Worm (Caenorhabditis elegans) whole organism, midembryonic: ENCODE measurements around the gene K12H4.5.

Experiments
- T22C8.4 ChIP-seq: fragments of 200-800 bp; sonication (Bioruptor generic); IDR thresholded peaks from 2 replicates; pipeline ENCODE4 v1.3.6; 2022; ENCODE audit warnings: missing genetic modification characterization, missing compliant biosample characterization
- cog-1 ChIP-seq: sonication (generic microtip); optimal IDR thresholded peaks from 2 replicates; lab custom pipeline; 2016; ENCODE audit warnings: missing genetic modification characterization, missing compliant biosample characterization
- flt-1 ChIP-seq: fragments of 200-800 bp; sonication (Bioruptor generic); IDR thresholded peaks from 2 replicates; pipeline ENCODE4 v1.3.6; 2022; ENCODE audit warnings: missing genetic modification characterization, missing compliant biosample characterization
- klf-2 ChIP-seq: fragments of 200-800 bp; sonication (Bioruptor generic); conservative IDR thresholded peaks from 2 replicates; pipeline ENCODE4 v1.3.6; 2022; ENCODE audit warnings: missing genetic modification reagents, missing genetic modification characterization, missing compliant biosample characterization
- med-1 ChIP-seq: sonication (generic microtip); optimal IDR thresholded peaks from 2 replicates; lab custom pipeline; 2017; ENCODE audit warnings: missing genetic modification characterization, mild to moderate bottlenecking, missing compliant biosample characterization, antibody characterized with exemption, missing genetic modification reagents; ENCODE audit not compliant: insufficient read depth
- ref-1 ChIP-seq: fragments of 200-800 bp; sonication (Bioruptor generic); conservative IDR thresholded peaks from 2 replicates; pipeline ENCODE4 v1.3.6; 2022; ENCODE audit warnings: missing genetic modification reagents, missing genetic modification characterization, missing compliant biosample characterization
- tab-1 ChIP-seq: fragments of 200-800 bp; sonication (Bioruptor generic); IDR thresholded peaks from 2 replicates; pipeline ENCODE4 v1.3.6; 2022; ENCODE audit warnings: missing genetic modification characterization, missing compliant biosample characterization
- ztf-23 ChIP-seq: fragments of 200-800 bp; sonication (Bioruptor generic); IDR thresholded peaks from 2 replicates; pipeline ENCODE4 v1.3.6; 2022; ENCODE audit warnings: missing genetic modification reagents, missing genetic modification characterization, missing compliant biosample characterization
- ztf-29 ChIP-seq: fragments of 200-800 bp; sonication (Bioruptor generic); IDR thresholded peaks from 2 replicates; pipeline ENCODE4 v1.3.6; 2022; ENCODE audit warnings: missing genetic modification reagents, missing genetic modification characterization, missing compliant biosample characterization

K12H4.5 gene

DNA sequence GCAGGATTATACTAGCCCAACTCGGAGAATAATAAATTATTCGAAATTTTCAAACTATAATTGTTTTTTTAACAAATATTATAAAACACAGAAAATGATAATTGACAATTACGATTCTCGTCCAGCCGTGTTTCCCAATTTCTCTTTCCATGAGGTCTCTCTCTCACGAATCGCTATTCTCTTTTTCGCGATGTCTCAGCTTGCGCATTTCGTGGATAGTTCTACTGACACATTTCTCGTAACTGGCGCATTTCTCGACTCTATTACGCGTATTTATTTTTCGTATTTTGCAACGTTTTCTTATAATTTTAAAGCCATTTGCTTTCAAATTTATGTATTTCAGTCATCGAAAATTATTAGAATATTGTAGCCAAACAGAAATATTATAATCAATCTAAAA, 503 bp upstream of the K12H4.5 start:
- peak; percentile 73 for TF ChIP-seq med-1 (GFP tag; lab: Kevin White, UChicago)
- TF ChIP-seq ztf-29 = peak; percentile 99
- peak; percentile 100 for TF ChIP-seq ref-1 (GFP tag; lab: Robert Waterston, UW)
- TF ChIP-seq flt-1 (GFP tag; lab: Robert Waterston, UW) = peak; percentile 100
- TF ChIP-seq ztf-23 (GFP tag; lab: Robert Waterston, UW) = peak; percentile 99
- TF ChIP-seq tab-1 (GFP tag; lab: Robert Waterston, UW) = peak; percentile 99
- peak; percentile 100 for TF ChIP-seq cog-1 (tag; lab: Kevin White, UChicago)
- TF ChIP-seq T22C8.4 (GFP tag; lab: Robert Waterston, UW) = peak; percentile 99
- TF ChIP-seq klf-2 (GFP tag; lab: Robert Waterston, UW) = peak; percentile 100

DNA sequence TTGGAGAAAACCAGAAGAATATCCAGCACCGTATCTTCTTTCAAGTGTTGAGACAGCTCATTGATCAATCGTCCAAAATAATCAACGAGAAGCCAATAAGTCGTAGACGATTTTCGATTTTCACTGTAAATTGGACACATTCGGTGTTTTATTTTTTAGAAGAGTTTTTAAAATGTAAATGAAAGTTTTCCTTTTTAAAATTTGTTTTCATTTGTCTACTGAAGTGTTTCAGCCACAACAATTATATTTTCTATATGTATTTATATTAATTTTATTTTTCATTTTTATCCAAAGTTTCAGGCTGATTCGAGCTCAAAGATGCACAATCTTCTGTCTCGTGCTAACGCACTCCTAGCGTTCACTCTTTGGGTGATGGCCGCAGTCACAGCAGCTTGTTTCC, 430 bp downstream of the K12H4.5 start, which contains the start of gene spcs-3:
Gene spcs-3, plus strand, starts transcription at position 301 of the 400 bp plus-strand sequence.
- TF ChIP-seq med-1 (GFP tag; lab: Kevin White, UChicago) (no peak), T22C8.4 (GFP tag; lab: Robert Waterston, UW) (no peak), tab-1 (GFP tag; lab: Robert Waterston, UW) (no peak), ref-1 (GFP tag; lab: Robert Waterston, UW) (no peak), cog-1 (tag; lab: Kevin White, UChicago) (no peak), ztf-29 (no peak), klf-2 (GFP tag; lab: Robert Waterston, UW) (no peak), flt-1 (GFP tag; lab: Robert Waterston, UW) (no peak), ztf-23 (GFP tag; lab: Robert Waterston, UW) (no peak)

DNA sequence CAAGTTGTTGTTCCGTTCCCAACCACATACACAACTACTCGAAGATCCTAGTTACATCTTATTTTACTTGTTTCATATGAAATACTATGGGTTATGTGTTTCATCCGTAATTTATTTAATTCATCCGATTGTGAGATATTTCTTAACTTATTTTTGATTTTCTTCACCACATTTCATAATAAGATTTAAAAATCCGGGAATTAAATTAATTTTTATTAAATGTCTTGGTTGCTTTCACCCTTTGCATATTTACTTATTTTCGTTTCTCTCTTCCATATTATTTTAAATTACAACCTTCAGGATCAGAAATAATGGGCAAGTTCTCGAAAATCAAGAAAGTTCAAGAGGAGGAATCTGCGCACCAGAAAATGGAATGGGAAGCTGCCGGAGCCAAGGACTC, 1.4 kb downstream of the K12H4.5 start, which contains the start of gene K12H4.3:
Gene K12H4.3, plus strand, starts transcription at position 301 of the 400 bp plus-strand sequence.
- no peak for TF ChIP-seq tab-1 (GFP tag; lab: Robert Waterston, UW)
- no peak for TF ChIP-seq flt-1 (GFP tag; lab: Robert Waterston, UW)
- TF ChIP-seq klf-2 (GFP tag; lab: Robert Waterston, UW) = no peak
- TF ChIP-seq ztf-23 (GFP tag; lab: Robert Waterston, UW) = no peak
- no peak for TF ChIP-seq ztf-29
- no peak for TF ChIP-seq T22C8.4 (GFP tag; lab: Robert Waterston, UW)
- no peak for TF ChIP-seq med-1 (GFP tag; lab: Kevin White, UChicago)
- TF ChIP-seq ref-1 (GFP tag; lab: Robert Waterston, UW) = no peak
- no peak for TF ChIP-seq cog-1 (tag; lab: Kevin White, UChicago)

DNA sequence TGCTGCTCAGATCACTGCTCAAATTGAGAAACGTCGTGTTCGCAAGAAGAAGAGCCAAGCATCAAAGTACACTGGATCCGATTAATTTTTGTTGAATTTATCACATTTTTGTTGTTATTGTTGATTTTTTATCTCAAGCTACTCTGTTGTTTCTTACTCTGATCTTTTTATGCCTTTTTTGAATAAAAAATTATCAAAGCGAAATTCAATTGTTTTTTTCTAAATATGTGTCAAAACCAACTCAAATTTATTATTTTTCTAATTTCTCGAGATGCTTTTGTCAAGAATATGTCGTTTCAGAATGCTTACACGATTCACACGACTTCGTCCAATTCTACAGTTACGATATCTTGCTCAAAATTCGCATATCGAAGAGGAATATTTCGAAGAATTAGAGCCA, 3.1 kb downstream of the K12H4.5 start, which contains the start of gene K12H4.2:
Gene K12H4.2, plus strand, starts transcription at position 301 of the 400 bp plus-strand sequence.
- TF ChIP-seq klf-2 (GFP tag; lab: Robert Waterston, UW) = no peak
- TF ChIP-seq tab-1 (GFP tag; lab: Robert Waterston, UW) = no peak
- no peak for TF ChIP-seq ztf-29
- TF ChIP-seq med-1 (GFP tag; lab: Kevin White, UChicago) = no peak
- no peak for TF ChIP-seq T22C8.4 (GFP tag; lab: Robert Waterston, UW)
- no peak for TF ChIP-seq ref-1 (GFP tag; lab: Robert Waterston, UW)
- TF ChIP-seq flt-1 (GFP tag; lab: Robert Waterston, UW) = no peak
- TF ChIP-seq ztf-23 (GFP tag; lab: Robert Waterston, UW) = no peak
- no peak for TF ChIP-seq cog-1 (tag; lab: Kevin White, UChicago)

DNA sequence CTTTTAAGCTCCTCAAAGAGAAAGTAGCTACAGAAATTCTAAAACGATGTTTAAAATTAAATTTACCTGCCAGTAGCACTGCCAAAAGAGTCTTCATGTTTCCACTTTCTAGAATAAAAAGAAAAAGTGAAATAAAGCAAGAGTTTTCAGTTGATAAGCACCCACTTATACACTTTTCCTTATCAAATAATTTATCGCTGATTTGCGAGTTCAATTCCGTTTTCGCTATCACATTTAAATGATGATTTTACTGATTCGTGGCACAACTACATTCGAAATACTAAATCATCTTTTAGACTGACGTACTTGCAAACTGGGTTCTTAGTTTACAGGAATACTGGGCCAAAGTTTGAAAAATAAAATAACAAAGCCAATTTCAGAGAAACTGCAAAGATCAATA, 6.7 kb downstream of the K12H4.5 start, which contains the start of gene K12H4.7:
Gene K12H4.7, minus strand, starts transcription at position 138 of the 400 bp plus-strand sequence.
- TF ChIP-seq flt-1 (GFP tag; lab: Robert Waterston, UW) (no peak), T22C8.4 (GFP tag; lab: Robert Waterston, UW) (no peak), klf-2 (GFP tag; lab: Robert Waterston, UW) (no peak), ztf-23 (GFP tag; lab: Robert Waterston, UW) (no peak), ref-1 (GFP tag; lab: Robert Waterston, UW) (no peak), ztf-29 (no peak), med-1 (GFP tag; lab: Kevin White, UChicago) (no peak), tab-1 (GFP tag; lab: Robert Waterston, UW) (no peak), cog-1 (tag; lab: Kevin White, UChicago) (no peak)

DNA sequence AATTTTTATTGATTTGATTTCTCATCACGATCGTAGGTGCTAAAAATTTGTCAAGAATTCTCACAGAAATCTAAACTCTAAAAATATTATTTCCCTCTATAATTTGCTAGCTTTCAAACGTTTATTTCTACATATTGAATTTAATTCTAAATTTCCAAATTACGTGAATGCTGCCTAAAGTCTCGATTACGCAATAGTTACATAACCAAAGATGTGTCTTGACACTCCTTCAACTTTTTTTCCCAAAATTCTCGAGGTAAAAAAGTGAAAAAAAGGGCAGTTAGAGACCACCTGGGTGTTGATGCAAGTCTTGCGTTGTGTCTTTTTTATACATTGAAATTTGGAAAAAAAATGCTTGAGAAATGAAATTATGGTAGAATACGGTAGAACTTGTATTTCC, 7.6 kb downstream of the K12H4.5 start:
- no peak for TF ChIP-seq cog-1 (tag; lab: Kevin White, UChicago)
- no peak for TF ChIP-seq T22C8.4 (GFP tag; lab: Robert Waterston, UW)
- TF ChIP-seq klf-2 (GFP tag; lab: Robert Waterston, UW) = no peak
- no peak for TF ChIP-seq tab-1 (GFP tag; lab: Robert Waterston, UW)
- TF ChIP-seq ref-1 (GFP tag; lab: Robert Waterston, UW) = no peak
- TF ChIP-seq med-1 (GFP tag; lab: Kevin White, UChicago) = no peak
- TF ChIP-seq ztf-29 = no peak
- no peak for TF ChIP-seq ztf-23 (GFP tag; lab: Robert Waterston, UW)
- no peak for TF ChIP-seq flt-1 (GFP tag; lab: Robert Waterston, UW)

DNA sequence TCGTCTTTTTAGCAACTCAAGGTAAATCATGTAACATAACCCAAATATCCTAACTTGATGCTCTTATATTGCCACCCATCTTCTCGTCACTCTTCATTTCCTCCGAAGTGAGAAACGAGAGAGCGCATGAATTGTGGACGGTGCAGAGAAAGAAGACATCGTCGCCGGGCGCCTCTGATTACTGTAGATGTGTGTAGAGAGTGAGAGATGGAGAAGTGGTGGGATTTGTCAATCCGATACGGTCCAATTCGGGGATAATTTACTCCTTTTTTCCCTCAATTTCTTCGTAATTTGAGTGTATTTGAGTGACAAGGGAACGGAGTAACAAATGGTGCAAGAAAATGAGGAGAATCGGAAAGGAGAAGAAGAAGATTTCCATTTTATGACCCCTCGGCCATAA, 16.8 kb downstream of the K12H4.5 start:
- TF ChIP-seq med-1 (GFP tag; lab: Kevin White, UChicago) (no peak), ztf-29 (no peak), T22C8.4 (GFP tag; lab: Robert Waterston, UW) (no peak), ztf-23 (GFP tag; lab: Robert Waterston, UW) (no peak), tab-1 (GFP tag; lab: Robert Waterston, UW) (no peak), cog-1 (tag; lab: Kevin White, UChicago) (no peak), ref-1 (GFP tag; lab: Robert Waterston, UW) (no peak), klf-2 (GFP tag; lab: Robert Waterston, UW) (no peak), flt-1 (GFP tag; lab: Robert Waterston, UW) (no peak)

DNA sequence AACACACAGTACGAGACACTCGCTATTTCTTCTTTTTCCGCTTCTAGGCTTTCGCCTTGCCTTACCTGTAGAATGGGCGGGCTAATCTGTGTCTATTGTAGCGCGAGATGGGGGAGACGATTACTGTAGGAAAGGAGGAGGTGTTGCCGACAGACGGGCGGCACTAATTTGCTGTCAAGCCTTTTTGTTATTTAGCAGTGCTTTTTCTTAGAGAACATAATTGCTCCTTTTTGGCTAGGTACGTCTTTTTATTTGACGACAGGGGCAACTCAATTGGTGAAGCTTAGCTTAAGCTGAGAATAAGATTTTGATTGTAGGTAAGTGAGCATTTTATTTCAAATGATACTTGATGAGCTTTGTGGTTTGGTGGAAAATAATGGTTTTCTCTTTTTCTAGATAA, 19.4 kb downstream of the K12H4.5 start:
- TF ChIP-seq ztf-29 = 0 out of 2 replicates have a peak, but pooled peaks have one; percentile 31
- TF ChIP-seq ref-1 (GFP tag; lab: Robert Waterston, UW) = no peak

DNA sequence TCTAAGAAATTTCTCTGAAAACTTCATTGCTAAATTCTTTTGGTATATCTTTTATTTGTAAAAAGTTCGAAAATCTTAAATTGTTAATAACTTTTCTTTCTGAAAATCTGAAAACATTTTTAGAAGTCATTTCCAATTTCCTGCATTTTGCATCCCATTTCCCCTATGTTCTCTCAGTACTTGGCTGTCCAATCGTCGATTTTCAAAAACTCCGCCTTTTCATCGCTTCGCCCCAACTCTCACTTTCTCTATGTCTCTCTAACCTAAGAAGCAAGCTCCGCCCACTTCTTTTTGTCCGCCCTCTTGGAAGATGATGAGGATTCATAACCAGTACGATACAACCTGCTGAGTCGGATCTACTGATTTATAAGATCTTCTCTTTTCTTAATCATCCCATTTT, 20.8 kb downstream of the K12H4.5 start:
- TF ChIP-seq ztf-29 = no peak
- no peak for TF ChIP-seq flt-1 (GFP tag; lab: Robert Waterston, UW)
- no peak for TF ChIP-seq cog-1 (tag; lab: Kevin White, UChicago)
- no peak for TF ChIP-seq ref-1 (GFP tag; lab: Robert Waterston, UW)
- TF ChIP-seq T22C8.4 (GFP tag; lab: Robert Waterston, UW) = no peak
- TF ChIP-seq klf-2 (GFP tag; lab: Robert Waterston, UW) = no peak
- no peak for TF ChIP-seq med-1 (GFP tag; lab: Kevin White, UChicago)
- TF ChIP-seq tab-1 (GFP tag; lab: Robert Waterston, UW) = no peak
